Worm (Caenorhabditis elegans): ENCODE results near the gene C16D9.4.

- TF ChIP-seq nfya-1 (tag; optimal IDR thresholded peaks at IDR 0.05) (no peak), ama-1 (optimal IDR thresholded peaks at IDR 0.05) (no peak), sox-2 (GFP tag; IDR thresholded peaks at IDR 0.05) (no peak)
Measured at ce11 chrV:8282933-8283332, 40.2 kb upstream of the C16D9.4 start.

All from whole organism, late embryonic.